Fruit fly (Drosophila melanogaster) whole organism, embryonic: ENCODE measurements around the gene CG33158.

Experiments used
- BEAF-32 ChIP-seq: fragments of 200-800 bp; sonication (Bioruptor generic); optimal IDR thresholded peaks from 3 replicates; lab custom pipeline; 2017; ENCODE audit warnings: missing biosample characterization, missing genetic modification characterization, mild to moderate bottlenecking, moderate library complexity, missing genetic modification reagents
- BtbVII ChIP-seq: fragments of 200-800 bp; sonication (Bioruptor generic); optimal IDR thresholded peaks from 3 replicates; lab custom pipeline; 2017; ENCODE audit warnings: missing biosample characterization, mild to moderate bottlenecking, missing genetic modification characterization
- CG10462 ChIP-seq: fragments of 200-800 bp; sonication (Bioruptor generic); optimal IDR thresholded peaks from 2 replicates; lab custom pipeline; 2016; ENCODE audit warnings: missing biosample characterization, missing genetic modification characterization
- CG10543 ChIP-seq: fragments of 200-800 bp; sonication (Bioruptor generic); optimal IDR thresholded peaks from 3 replicates; lab custom pipeline; 2017; ENCODE audit warnings: missing biosample characterization, mild to moderate bottlenecking, missing genetic modification characterization, moderate library complexity
- CG11504 ChIP-seq: fragments of 200-800 bp; sonication (Bioruptor generic); optimal IDR thresholded peaks from 3 replicates; lab custom pipeline; 2019; ENCODE audit warnings: missing biosample characterization, mild to moderate bottlenecking, missing genetic modification characterization, moderate library complexity
- CG12299 ChIP-seq: fragments of 200-800 bp; sonication (Bioruptor generic); optimal IDR thresholded peaks from 2 replicates; lab custom pipeline; 2018; ENCODE audit warnings: missing biosample characterization, mild to moderate bottlenecking, missing genetic modification characterization
- CG14441 ChIP-seq: fragments of 200-800 bp; sonication (Bioruptor generic); IDR thresholded peaks from 2 replicates; pipeline ENCODE4 v1.3.6; 2022; ENCODE audit warnings: missing biosample characterization, missing genetic modification characterization
- CG14667 ChIP-seq: fragments of 200-800 bp; sonication (Bioruptor generic); IDR thresholded peaks from 2 replicates; pipeline ENCODE4 v1.3.6; 2022; ENCODE audit warnings: missing biosample characterization, missing genetic modification characterization
- CG14710 ChIP-seq: fragments of 200-800 bp; sonication (Bioruptor generic); optimal IDR thresholded peaks from 3 replicates; lab custom pipeline; 2019; ENCODE audit warnings: missing biosample characterization, mild to moderate bottlenecking, missing genetic modification characterization, moderate library complexity
- CG18476 ChIP-seq: fragments of 200-800 bp; sonication (Bioruptor generic); optimal IDR thresholded peaks from 2 replicates; lab custom pipeline; 2016; ENCODE audit warnings: missing biosample characterization, mild to moderate bottlenecking, missing genetic modification characterization
- CG2129 ChIP-seq: fragments of 200-800 bp; sonication (Bioruptor generic); IDR thresholded peaks from 2 replicates; pipeline ENCODE4 v1.3.6; 2022; ENCODE audit warnings: missing biosample characterization, missing genetic modification characterization; ENCODE audit not compliant: partially characterized antibody
- CG2875 ChIP-seq: fragments of 200-800 bp; sonication (Bioruptor generic); optimal IDR thresholded peaks from 2 replicates; lab custom pipeline; 2017; ENCODE audit warnings: missing biosample characterization, mild to moderate bottlenecking, missing genetic modification characterization, missing genetic modification reagents
- CG30403 ChIP-seq: fragments of 200-800 bp; sonication (Bioruptor generic); optimal IDR thresholded peaks from 3 replicates; lab custom pipeline; 2016; ENCODE audit warnings: missing biosample characterization, missing genetic modification characterization
- CG34224 ChIP-seq: fragments of 200-800 bp; sonication (Bioruptor generic); IDR thresholded peaks from 3 replicates; pipeline ENCODE4 v1.3.6; 2022; ENCODE audit warnings: missing biosample characterization, missing genetic modification characterization; ENCODE audit not compliant: partially characterized antibody
- CG34376 ChIP-seq: fragments of 200-800 bp; sonication (Bioruptor generic); optimal IDR thresholded peaks from 2 replicates; lab custom pipeline; 2018; ENCODE audit warnings: missing biosample characterization, mild to moderate bottlenecking, missing genetic modification characterization
- CG5180 ChIP-seq: fragments of 200-800 bp; sonication (Bioruptor generic); optimal IDR thresholded peaks from 3 replicates; lab custom pipeline; 2017; ENCODE audit warnings: missing biosample characterization, missing genetic modification characterization, mild to moderate bottlenecking, moderate library complexity, missing genetic modification reagents
- CG8388 ChIP-seq: fragments of 200-800 bp; sonication (Bioruptor generic); optimal IDR thresholded peaks from 2 replicates; lab custom pipeline; 2019; ENCODE audit warnings: missing biosample characterization, mild to moderate bottlenecking, missing genetic modification characterization, moderate library complexity
- CG9609 ChIP-seq: fragments of 200-800 bp; sonication (Bioruptor generic); optimal IDR thresholded peaks from 3 replicates; lab custom pipeline; 2016; ENCODE audit warnings: missing biosample characterization, missing genetic modification characterization
- D ChIP-seq, 2 experiments: fragments of 200-800 bp in 1 of 2; fragments of >200 bp in 1 of 2; sonication (Bioruptor generic) in 1 of 2; optimal IDR thresholded peaks; 2 replicates in 1 of 2; 3 replicates in 1 of 2; lab custom pipeline; 2017; ENCODE audit warnings: mild to moderate bottlenecking in 1 of 2, missing biosample characterization in 1 of 2, missing genetic modification characterization in 1 of 2, missing genetic modification reagents in 1 of 2
- Drgx ChIP-seq: fragments of 200-800 bp; sonication (Bioruptor generic); IDR thresholded peaks from 2 replicates; pipeline ENCODE4 v1.3.6; 2022; ENCODE audit warnings: missing biosample characterization, missing genetic modification characterization
- Gug ChIP-seq: fragments of 200-800 bp; sonication (Bioruptor generic); IDR thresholded peaks from 4 replicates; pipeline ENCODE4 v1.3.6; 2022; ENCODE audit warnings: missing biosample characterization, missing genetic modification characterization
- Hr39 ChIP-seq: fragments of >200 bp; optimal IDR thresholded peaks from 2 replicates; lab custom pipeline; 2017
- Kr ChIP-seq: fragments of 200-800 bp; sonication (Bioruptor generic); optimal IDR thresholded peaks from 2 replicates; lab custom pipeline; 2017; ENCODE audit warnings: missing biosample characterization, mild to moderate bottlenecking, missing genetic modification characterization
- Lpt ChIP-seq: fragments of >200 bp; optimal IDR thresholded peaks from 2 replicates; lab custom pipeline; 2018; ENCODE audit warnings: missing biosample characterization, missing genetic modification characterization
- Mad ChIP-seq: fragments of 200-800 bp; sonication (Bioruptor generic); optimal IDR thresholded peaks from 2 replicates; lab custom pipeline; 2016; ENCODE audit warnings: missing biosample characterization, missing genetic modification characterization
- Med ChIP-seq: fragments of 200-800 bp; sonication (Bioruptor generic); peaks from one replicate; lab custom pipeline; 2016; ENCODE audit warnings: missing biosample characterization, missing genetic modification characterization, mild to moderate bottlenecking, inconsistent platforms, moderate library complexity
- Nf-YA ChIP-seq: fragments of 200-800 bp; sonication (Bioruptor generic); IDR thresholded peaks from 2 replicates; pipeline ENCODE4 v1.3.6; 2022; ENCODE audit warnings: missing biosample characterization, missing genetic modification characterization
- Ravus ChIP-seq: fragments of 200-800 bp; sonication (Bioruptor generic); IDR thresholded peaks from 2 replicates; pipeline ENCODE4 v1.3.6; 2022; ENCODE audit warnings: missing biosample characterization, missing genetic modification characterization
- TFAM ChIP-seq: fragments of 200-800 bp; sonication (Bioruptor generic); optimal IDR thresholded peaks from 2 replicates; lab custom pipeline; 2017; ENCODE audit warnings: missing biosample characterization, missing genetic modification characterization, inconsistent platforms
- Taf1 ChIP-seq: fragments of 200-800 bp; sonication (Bioruptor generic); IDR thresholded peaks from 2 replicates; pipeline ENCODE4 v1.3.6; 2022; ENCODE audit warnings: missing biosample characterization, missing genetic modification characterization
- aop ChIP-seq: fragments of 200-800 bp; sonication (Bioruptor generic); IDR thresholded peaks from 2 replicates; pipeline ENCODE4 v1.3.6; 2022; ENCODE audit warnings: missing biosample characterization, missing genetic modification characterization
- ara ChIP-seq: fragments of 200-800 bp; sonication (Bioruptor generic); IDR thresholded peaks from 2 replicates; pipeline ENCODE4 v1.3.6; 2022; ENCODE audit warnings: missing biosample characterization, missing genetic modification characterization
- caup ChIP-seq: fragments of 200-800 bp; sonication (Bioruptor generic); optimal IDR thresholded peaks from 3 replicates; lab custom pipeline; 2017; ENCODE audit warnings: missing biosample characterization, mild to moderate bottlenecking, missing genetic modification characterization, moderate library complexity; ENCODE audit not compliant: severe bottlenecking
- chm ChIP-seq: fragments of 200-800 bp; sonication (Bioruptor generic); IDR thresholded peaks from 2 replicates; pipeline ENCODE4 v1.3.6; 2022; ENCODE audit warnings: missing biosample characterization, missing genetic modification characterization
- da ChIP-seq: fragments of 200-800 bp; sonication (Bioruptor generic); optimal IDR thresholded peaks from 2 replicates; lab custom pipeline; 2016; ENCODE audit warnings: missing biosample characterization, missing genetic modification characterization
- dati ChIP-seq: fragments of 200-800 bp; sonication (Bioruptor generic); IDR thresholded peaks from 2 replicates; pipeline ENCODE4 v1.3.6; 2022; ENCODE audit warnings: missing biosample characterization, missing genetic modification characterization
- exex ChIP-seq: fragments of 200-800 bp; sonication (Bioruptor generic); optimal IDR thresholded peaks from 4 replicates; lab custom pipeline; 2018; ENCODE audit warnings: missing biosample characterization, mild to moderate bottlenecking, missing genetic modification characterization, moderate library complexity
- ftz-f1 ChIP-seq: fragments of 200-800 bp; sonication (Bioruptor generic); optimal IDR thresholded peaks from 2 replicates; lab custom pipeline; 2016; ENCODE audit warnings: missing biosample characterization, missing genetic modification characterization
- hth ChIP-seq: fragments of >200 bp; optimal IDR thresholded peaks from 2 replicates; lab custom pipeline; 2017; ENCODE audit warnings: inconsistent platforms
- lmd ChIP-seq: fragments of 200-800 bp; sonication (Bioruptor generic); IDR thresholded peaks from 2 replicates; pipeline ENCODE4 v1.3.6; 2022; ENCODE audit warnings: missing biosample characterization, missing genetic modification characterization
- oc ChIP-seq: fragments of 200-800 bp; sonication (Bioruptor generic); optimal IDR thresholded peaks from 2 replicates; lab custom pipeline; 2018; ENCODE audit warnings: missing biosample characterization, mild to moderate bottlenecking, missing genetic modification characterization, moderate library complexity
- odd ChIP-seq: fragments of 200-800 bp; sonication (Bioruptor generic); optimal IDR thresholded peaks from 2 replicates; lab custom pipeline; 2017; ENCODE audit warnings: missing biosample characterization, mild to moderate bottlenecking, missing genetic modification characterization
- pb ChIP-seq: fragments of 200-800 bp; sonication (Bioruptor generic); optimal IDR thresholded peaks from 3 replicates; lab custom pipeline; 2016; ENCODE audit warnings: missing biosample characterization, missing genetic modification characterization
- phol ChIP-seq: fragments of 200-800 bp; sonication (Bioruptor generic); optimal IDR thresholded peaks from 3 replicates; lab custom pipeline; 2018; ENCODE audit warnings: missing biosample characterization, mild to moderate bottlenecking, missing genetic modification characterization, moderate library complexity
- pros ChIP-seq: fragments of 200-800 bp; sonication (Bioruptor generic); optimal IDR thresholded peaks from 3 replicates; lab custom pipeline; 2019; ENCODE audit warnings: missing biosample characterization, mild to moderate bottlenecking, missing genetic modification characterization, moderate library complexity
- psq ChIP-seq: fragments of 200-800 bp; sonication (Bioruptor generic); optimal IDR thresholded peaks from 2 replicates; lab custom pipeline; 2017; ENCODE audit warnings: missing biosample characterization, missing genetic modification characterization
- so ChIP-seq: fragments of 200-800 bp; sonication (Bioruptor generic); IDR thresholded peaks from 3 replicates; pipeline ENCODE4 v1.3.6; 2022; ENCODE audit warnings: missing biosample characterization, missing genetic modification characterization
- trh ChIP-seq: fragments of 200-800 bp; sonication (Bioruptor generic); optimal IDR thresholded peaks from 2 replicates; lab custom pipeline; 2016; ENCODE audit warnings: missing biosample characterization, missing genetic modification characterization
- unc-4 ChIP-seq: fragments of 200-800 bp; sonication (Bioruptor generic); IDR thresholded peaks from 2 replicates; pipeline ENCODE4 v1.3.6; 2022; ENCODE audit warnings: missing biosample characterization, missing genetic modification characterization; ENCODE audit not compliant: partially characterized antibody

CG33158 gene

DNA sequence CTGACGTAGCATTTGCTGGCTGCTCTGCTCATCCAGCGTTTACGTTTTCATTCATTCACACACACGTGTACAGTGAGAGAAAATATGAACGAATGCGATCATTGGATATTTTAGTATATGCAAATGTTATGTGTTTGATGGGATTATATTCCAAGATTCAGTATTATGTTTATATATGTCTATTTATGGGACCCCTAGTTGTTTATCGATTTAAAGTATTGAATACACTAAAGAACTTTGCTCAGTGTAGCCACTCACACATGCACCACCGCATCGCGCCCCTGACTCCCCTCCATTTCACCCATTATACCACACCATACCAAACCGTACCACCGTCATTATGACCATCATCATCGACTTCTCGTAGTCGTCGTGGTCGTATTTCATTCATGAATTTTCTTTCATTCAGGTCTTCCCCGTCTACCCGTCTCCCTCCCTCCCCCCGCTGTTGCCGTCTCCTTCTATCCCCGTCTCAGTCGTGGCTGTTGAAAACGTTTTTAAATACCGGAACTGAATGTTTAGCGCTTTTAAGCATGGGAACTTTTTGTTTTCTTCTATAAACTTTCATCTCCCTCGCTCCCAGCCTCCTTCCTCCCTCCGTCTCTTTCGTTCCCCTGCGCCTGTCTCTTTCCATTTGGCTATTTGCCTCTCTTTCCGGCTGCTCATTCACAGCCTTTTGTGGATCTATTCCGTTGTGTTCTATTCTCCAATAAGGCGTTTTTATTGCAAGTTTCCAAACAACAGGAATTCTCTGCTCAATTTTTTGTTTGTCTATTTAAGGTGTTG, 61.2 kb downstream of the CG33158 start (continued):
- TF ChIP-seq Gug (GFP tag; lab: Robert Waterston, UW) (peak; percentile 90), CG14710 (tag; lab: Kevin White, UChicago) (peak; percentile 98), chm (peak; percentile 98), so (GFP tag; lab: Robert Waterston, UW) (peak; percentile 96), odd (GFP tag; lab: Kevin White, UChicago) (peak; percentile 94), phol (tag; lab: Kevin White, UChicago) (peak; percentile 97), Nf-YA (GFP tag; lab: Robert Waterston, UW) (peak; percentile 94), pros (peak; percentile 62), dati (peak; percentile 92), da (peak; percentile 91), unc-4 (no peak), Kr (GFP tag; lab: Kevin White, UChicago) (peak; percentile 61), Lpt (GFP tag; lab: Kevin White, UChicago) (no peak), CG10462 (GFP tag; lab: Kevin White, UChicago) (peak; percentile 96), BtbVII (GFP tag; lab: Kevin White, UChicago) (peak; percentile 94), pb (peak; percentile 96), Med (GFP tag; lab: Kevin White, UChicago) (peak; percentile 99), trh (GFP tag; lab: Kevin White, UChicago) (peak; percentile 94), CG5180 (GFP tag; lab: Kevin White, UChicago) (peak; percentile 91), CG34224 (GFP tag; lab: Robert Waterston, UW) (no peak), CG14441 (GFP tag; lab: Robert Waterston, UW) (peak; percentile 96), Hr39 (lab: Kevin White, UChicago) (no peak), BEAF-32 (GFP tag; lab: Kevin White, UChicago) (peak; percentile 7), exex (peak; percentile 62), CG34376 (peak; percentile 59), CG9609 (GFP tag; lab: Kevin White, UChicago) (peak; percentile 96), D (optimal IDR thresholded peaks at IDR 0.05; lab: Kevin White, UChicago) (no peak), D (GFP tag; optimal IDR thresholded peaks at IDR 0.05; lab: Kevin White, UChicago) (peak; percentile 98), lmd (GFP tag; lab: Robert Waterston, UW) (peak; percentile 98), CG2875 (GFP tag; lab: Kevin White, UChicago) (peak; percentile 97), Drgx (GFP tag; lab: Robert Waterston, UW) (peak; percentile 91), TFAM (GFP tag; lab: Kevin White, UChicago) (peak; percentile 91), CG12299 (peak; percentile 94), caup (GFP tag; lab: Kevin White, UChicago) (peak; percentile 92), CG10543 (GFP tag; lab: Kevin White, UChicago) (peak; percentile 81), hth (lab: Kevin White, UChicago) (no peak), CG8388 (GFP tag; lab: Kevin White, UChicago) (peak; percentile 97), Ravus (GFP tag; lab: Robert Waterston, UW) (peak; percentile 91), Taf1 (GFP tag; lab: Robert Waterston, UW) (peak; percentile 91), psq (GFP tag; lab: Kevin White, UChicago) (peak; percentile 93), CG2129 (GFP tag; lab: Robert Waterston, UW) (no peak), ara (GFP tag; lab: Robert Waterston, UW) (peak; percentile 98), aop (GFP tag; lab: Robert Waterston, UW) (peak; percentile 86), Mad (GFP tag; lab: Kevin White, UChicago) (peak; percentile 96), CG14667 (GFP tag; lab: Robert Waterston, UW) (peak; percentile 94), ftz-f1 (GFP tag; lab: Kevin White, UChicago) (peak; percentile 24), CG30403 (GFP tag; lab: Kevin White, UChicago) (peak; percentile 97), CG11504 (tag; lab: Kevin White, UChicago) (peak; percentile 97), CG18476 (GFP tag; lab: Kevin White, UChicago) (peak; percentile 90), oc (tag; lab: Kevin White, UChicago) (peak; percentile 98)
